Fruit fly (Drosophila melanogaster): ENCODE measurements around the gene CG7611.

The CG7611 gene

DNA sequence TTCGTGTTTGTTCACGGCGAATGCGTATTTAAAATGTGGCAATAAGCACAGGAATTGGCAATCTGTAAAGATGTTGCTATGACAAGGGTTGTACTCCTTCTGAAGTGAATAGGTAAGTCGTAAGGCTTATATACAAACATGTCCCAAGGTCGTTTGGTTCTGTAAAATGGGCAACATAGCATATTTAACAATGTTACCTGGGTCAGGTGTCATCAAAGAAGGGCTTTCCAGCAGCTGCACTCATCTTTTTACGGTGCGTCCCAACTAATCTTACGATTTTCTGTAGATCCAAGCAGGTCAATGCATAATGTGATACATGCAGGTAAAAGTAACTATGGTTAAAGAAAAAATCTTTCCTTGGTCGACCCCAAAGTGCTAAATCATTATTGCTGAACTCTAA lies 32.5 kb upstream of the CG7611 start, which contains the start of gene Neu2:
TSS of gene Neu2 (minus strand) at position 101 of the 400 bp plus-strand sequence.
- TF ChIP-seq kay (GFP tag; ENCODE audit: borderline replicate concordance), result peak; percentile 28
- TF ChIP-seq CG1620 (GFP tag; optimal IDR thresholded peaks at IDR 0.05), result no peak

DNA sequence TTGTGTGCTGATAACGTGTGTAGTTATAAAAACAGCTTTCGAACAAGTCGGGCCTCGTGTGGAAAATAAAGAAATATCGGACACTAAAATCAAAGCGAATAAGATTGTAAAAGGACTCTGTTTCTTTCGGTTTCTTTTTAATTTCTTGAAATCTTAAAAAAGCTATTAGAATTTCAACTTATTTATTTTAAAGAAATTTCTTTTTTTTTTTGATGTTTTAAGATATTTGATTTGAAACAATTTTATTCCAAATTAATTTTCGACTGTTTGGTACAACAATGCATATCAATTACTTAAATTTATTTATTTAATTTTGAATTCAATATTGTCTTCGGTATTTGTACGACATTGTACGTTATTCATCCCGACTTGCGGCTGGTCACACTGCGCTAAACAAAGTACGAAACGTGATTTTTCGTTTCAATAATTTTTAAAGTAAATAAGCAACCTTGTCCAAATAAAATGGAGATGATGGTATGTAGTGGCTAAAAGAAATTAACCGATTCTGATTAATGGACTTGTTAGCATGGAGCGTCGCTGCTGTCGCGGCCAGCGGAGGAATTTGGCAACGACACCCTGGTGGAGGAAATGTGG lies 30.2 kb upstream of the CG7611 start, which contains the start of the genes CG7202 and CG7519:
TSS of gene CG7202 (minus strand) at position 51 of the 594 bp plus-strand sequence.
TSS of gene CG7519 (plus strand) at position 361 of the 594 bp plus-strand sequence.
- TF ChIP-seq CG7045 (GFP tag; optimal IDR thresholded peaks at IDR 0.05), result no peak
- peak; percentile 8 for TF ChIP-seq bab1 (GFP tag; optimal IDR thresholded peaks at IDR 0.05)
- TF ChIP-seq Mnt (GFP tag; optimal IDR thresholded peaks at IDR 0.05), result peak; percentile 49

DNA sequence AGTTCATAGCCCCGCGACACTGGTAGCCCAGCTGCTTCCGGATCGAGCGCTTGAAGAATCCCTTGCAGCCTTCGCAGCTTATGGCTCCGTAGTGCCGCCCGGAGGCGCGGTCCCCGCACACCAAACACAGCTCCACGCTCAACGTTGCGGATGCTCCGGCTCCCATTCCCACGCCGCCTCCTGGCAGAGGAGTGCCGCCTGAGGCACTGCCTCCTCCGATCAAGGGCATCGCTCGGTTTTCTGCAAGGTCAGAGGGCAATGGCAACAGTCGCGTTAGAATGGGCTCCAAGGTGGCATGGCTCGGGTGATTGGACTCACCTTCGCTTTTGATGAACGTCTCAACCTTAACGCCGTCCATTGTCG lies 26.5 kb upstream of the CG7611 start:
- TF ChIP-seq CG1620 (GFP tag; optimal IDR thresholded peaks at IDR 0.05) (no peak), tj (GFP tag; optimal IDR thresholded peaks at IDR 0.05) (no peak), CG7101 (tag; optimal IDR thresholded peaks at IDR 0.05) (no peak)

DNA sequence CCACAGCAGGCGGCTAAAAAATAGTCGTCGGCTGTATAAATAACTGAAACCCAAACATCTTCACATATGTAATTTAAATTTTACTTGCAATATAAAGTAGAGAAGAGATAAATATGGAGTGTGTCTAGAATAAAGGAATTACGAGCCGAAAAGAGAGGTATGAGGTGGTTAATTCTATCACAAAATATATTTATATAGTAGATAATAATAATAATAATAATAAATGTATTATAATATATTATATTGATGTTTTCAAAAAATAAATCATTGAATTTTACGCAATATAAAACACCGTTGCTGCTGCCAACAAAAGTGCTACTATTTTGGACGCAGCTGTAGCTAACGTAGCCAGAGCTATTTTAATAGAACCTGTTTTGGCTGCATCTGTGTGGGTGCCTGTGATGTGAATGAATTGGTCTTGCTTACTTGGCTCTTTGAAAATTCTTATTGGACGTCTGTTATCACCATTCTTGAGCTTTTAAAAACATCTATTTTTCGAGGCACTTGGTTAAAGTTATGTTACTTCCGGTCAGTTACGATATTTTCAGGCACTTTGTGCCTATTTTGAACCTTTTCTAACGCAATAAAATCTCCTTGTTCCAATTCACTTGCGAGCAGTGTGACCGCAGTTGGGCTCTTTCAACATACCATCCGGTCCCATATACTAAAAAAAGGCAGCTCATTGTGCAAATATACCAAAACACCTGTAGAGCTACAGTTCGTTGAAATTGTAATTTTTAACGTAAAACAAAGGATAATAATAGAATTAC lies 25.9 kb upstream of the CG7611 start, which contains the start of gene Hr78:
TSS of gene Hr78 (minus strand) at position 630 of the 770 bp plus-strand sequence.
- peak; percentile 48 for TF ChIP-seq CG12768 (GFP tag; optimal IDR thresholded peaks at IDR 0.05)
- no peak for TF ChIP-seq pad (GFP tag; optimal IDR thresholded peaks at IDR 0.05)
- TF ChIP-seq tj (GFP tag; optimal IDR thresholded peaks at IDR 0.05), result peak; percentile 59
- no peak for TF ChIP-seq Clk (GFP tag; optimal IDR thresholded peaks at IDR 0.05)
- TF ChIP-seq CG5204 (GFP tag; optimal IDR thresholded peaks at IDR 0.05), result no peak
- peak; percentile 74 for TF ChIP-seq cic (GFP tag; optimal IDR thresholded peaks at IDR 0.05)
- peak; percentile 68 for TF ChIP-seq CG33017 (tag; optimal IDR thresholded peaks at IDR 0.05)
- TF ChIP-seq CG14711 (tag; optimal IDR thresholded peaks at IDR 0.05), result peak; percentile 64
- no peak for TF ChIP-seq cnc (optimal IDR thresholded peaks at IDR 0.05)
- no peak for TF ChIP-seq Hr96 (GFP tag; optimal IDR thresholded peaks at IDR 0.05)
- no peak for TF ChIP-seq ovo (GFP tag; optimal IDR thresholded peaks at IDR 0.05)
- TF ChIP-seq CG7101 (tag; optimal IDR thresholded peaks at IDR 0.05), result peak; percentile 61
- no peak for TF ChIP-seq Crg-1 (GFP tag; optimal IDR thresholded peaks at IDR 0.05)
- TF ChIP-seq bab1 (GFP tag; optimal IDR thresholded peaks at IDR 0.05), result peak; percentile 38
- TF ChIP-seq Mnt (GFP tag; optimal IDR thresholded peaks at IDR 0.05), result peak; percentile 20
- TF ChIP-seq CG1620 (GFP tag; optimal IDR thresholded peaks at IDR 0.05), result no peak
- no peak for TF ChIP-seq toe (GFP tag; optimal IDR thresholded peaks at IDR 0.05)
- TF ChIP-seq CG11617 (GFP tag; optimal IDR thresholded peaks at IDR 0.05), result peak; percentile 67
- peak; percentile 58 for TF ChIP-seq CG7045 (GFP tag; optimal IDR thresholded peaks at IDR 0.05)

DNA sequence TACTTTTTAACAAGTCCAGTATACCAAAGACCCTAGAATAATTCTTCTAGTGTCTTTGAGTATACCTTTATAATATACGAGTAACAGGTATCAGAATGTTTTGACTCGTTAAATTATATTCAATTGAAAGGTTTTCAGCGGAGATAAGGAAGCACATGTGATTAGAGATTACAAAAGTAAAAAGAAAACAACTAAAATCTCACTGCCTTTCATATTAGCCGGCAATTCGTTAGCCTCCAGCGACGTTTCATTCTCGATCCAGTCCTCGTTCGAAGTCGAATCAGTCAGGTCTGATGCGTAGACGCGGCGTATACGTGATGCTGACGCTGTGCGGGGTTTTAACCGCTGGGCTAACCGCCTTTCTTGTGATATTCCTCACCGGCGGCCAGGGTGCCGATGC lies 21.8 kb upstream of the CG7611 start, which contains the start of gene Est-Q:
TSS of gene Est-Q (plus strand) at position 250 of the 400 bp plus-strand sequence.
- no peak for TF ChIP-seq bab1 (GFP tag; optimal IDR thresholded peaks at IDR 0.05)
- no peak for TF ChIP-seq CG7045 (GFP tag; optimal IDR thresholded peaks at IDR 0.05)
- TF ChIP-seq CG12768 (GFP tag; optimal IDR thresholded peaks at IDR 0.05), result peak; percentile 22
- TF ChIP-seq ovo (GFP tag; optimal IDR thresholded peaks at IDR 0.05), result no peak
- TF ChIP-seq Crg-1 (GFP tag; optimal IDR thresholded peaks at IDR 0.05), result no peak
- peak; percentile 96 for TF ChIP-seq cic (GFP tag; optimal IDR thresholded peaks at IDR 0.05)
- TF ChIP-seq CG11617 (GFP tag; optimal IDR thresholded peaks at IDR 0.05), result no peak
- no peak for TF ChIP-seq cnc (optimal IDR thresholded peaks at IDR 0.05)
- no peak for TF ChIP-seq CG33017 (tag; optimal IDR thresholded peaks at IDR 0.05)
- TF ChIP-seq Mnt (GFP tag; optimal IDR thresholded peaks at IDR 0.05), result peak; percentile 87
- no peak for TF ChIP-seq toe (GFP tag; optimal IDR thresholded peaks at IDR 0.05)
- TF ChIP-seq Hr96 (GFP tag; optimal IDR thresholded peaks at IDR 0.05), result no peak
- TF ChIP-seq pad (GFP tag; optimal IDR thresholded peaks at IDR 0.05), result no peak
- no peak for TF ChIP-seq CG5204 (GFP tag; optimal IDR thresholded peaks at IDR 0.05)

DNA sequence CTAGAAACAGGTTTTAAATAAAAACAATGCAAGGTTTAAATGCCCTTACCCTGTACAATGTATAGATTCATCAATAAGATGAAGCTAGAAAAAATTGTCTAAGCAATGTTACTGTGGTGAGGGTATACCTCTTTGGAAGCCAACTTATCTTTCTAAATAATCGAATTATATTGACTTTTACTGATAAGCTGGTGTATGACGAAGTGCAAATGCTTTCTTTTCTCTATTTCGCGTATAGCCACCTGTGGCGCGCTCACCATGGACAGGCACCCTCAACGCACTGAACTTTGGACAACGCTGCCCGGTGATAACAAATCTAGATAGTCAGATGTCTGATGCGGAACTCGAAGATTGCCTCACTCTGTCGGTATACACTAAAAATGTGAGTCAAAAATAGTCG lies 21.1 kb upstream of the CG7611 start:
- TF ChIP-seq Hr96 (GFP tag; optimal IDR thresholded peaks at IDR 0.05) (no peak), CG14711 (tag; optimal IDR thresholded peaks at IDR 0.05) (peak; percentile 32), CG11617 (GFP tag; optimal IDR thresholded peaks at IDR 0.05) (no peak), CG33017 (tag; optimal IDR thresholded peaks at IDR 0.05) (peak; percentile 60), CG5204 (GFP tag; optimal IDR thresholded peaks at IDR 0.05) (no peak), CG12768 (GFP tag; optimal IDR thresholded peaks at IDR 0.05) (peak; percentile 82), CG7101 (tag; optimal IDR thresholded peaks at IDR 0.05) (peak; percentile 15), cic (GFP tag; optimal IDR thresholded peaks at IDR 0.05) (peak; percentile 55), toe (GFP tag; optimal IDR thresholded peaks at IDR 0.05) (no peak), Mnt (GFP tag; optimal IDR thresholded peaks at IDR 0.05) (peak; percentile 22), Crg-1 (GFP tag; optimal IDR thresholded peaks at IDR 0.05) (no peak), Clk (GFP tag; optimal IDR thresholded peaks at IDR 0.05) (no peak), pad (GFP tag; optimal IDR thresholded peaks at IDR 0.05) (no peak), cnc (optimal IDR thresholded peaks at IDR 0.05) (no peak), bab1 (GFP tag; optimal IDR thresholded peaks at IDR 0.05) (no peak), kay (GFP tag; ENCODE audit: borderline replicate concordance) (no peak), ovo (GFP tag; optimal IDR thresholded peaks at IDR 0.05) (no peak), CG1620 (GFP tag; optimal IDR thresholded peaks at IDR 0.05) (no peak), tj (GFP tag; optimal IDR thresholded peaks at IDR 0.05) (no peak), CG7045 (GFP tag; optimal IDR thresholded peaks at IDR 0.05) (no peak)
